Fruit fly (Drosophila melanogaster) whole organism, embryonic: ENCODE measurements around the gene Eip93F.

Source experiments
- CG10274 ChIP-seq: fragments of 200-800 bp; sonication (Bioruptor generic); optimal IDR thresholded peaks from 3 replicates; lab custom pipeline; 2017; ENCODE audit warnings: missing biosample characterization, mild to moderate bottlenecking, missing genetic modification characterization
- CG10366 ChIP-seq: fragments of 200-800 bp; sonication (Bioruptor generic); IDR thresholded peaks from 2 replicates; pipeline ENCODE4 v1.3.6; 2022; ENCODE audit warnings: missing biosample characterization, missing genetic modification characterization
- CG10654 ChIP-seq: fragments of 200-800 bp; sonication (Bioruptor generic); optimal IDR thresholded peaks from 2 replicates; lab custom pipeline; 2016; ENCODE audit warnings: missing biosample characterization, missing genetic modification characterization
- CG12219 ChIP-seq: fragments of 200-800 bp; sonication (Bioruptor generic); optimal IDR thresholded peaks from 3 replicates; lab custom pipeline; 2018; ENCODE audit warnings: missing biosample characterization, mild to moderate bottlenecking, missing genetic modification characterization
- CG13424 ChIP-seq: fragments of 200-800 bp; sonication (Bioruptor generic); optimal IDR thresholded peaks from 2 replicates; lab custom pipeline; 2019; ENCODE audit warnings: missing biosample characterization, mild to moderate bottlenecking, missing genetic modification characterization, moderate library complexity
- CG1529 ChIP-seq: fragments of 200-800 bp; sonication (Bioruptor generic); optimal IDR thresholded peaks from 3 replicates; lab custom pipeline; 2018; ENCODE audit warnings: missing biosample characterization, missing genetic modification characterization
- CG1647 ChIP-seq: fragments of 200-800 bp; sonication (Bioruptor generic); optimal IDR thresholded peaks from 3 replicates; lab custom pipeline; 2016; ENCODE audit warnings: missing biosample characterization, missing genetic modification characterization
- CG2712 ChIP-seq: fragments of 200-800 bp; optimal IDR thresholded peaks from 3 replicates; lab custom pipeline; 2019; ENCODE audit warnings: missing biosample characterization, mild to moderate bottlenecking, missing genetic modification characterization, moderate library complexity
- CG30020 ChIP-seq: fragments of 200-800 bp; optimal IDR thresholded peaks from 2 replicates; lab custom pipeline; 2019; ENCODE audit warnings: missing biosample characterization, mild to moderate bottlenecking, missing genetic modification characterization, moderate library complexity
- CG30403 ChIP-seq: fragments of 200-800 bp; sonication (Bioruptor generic); optimal IDR thresholded peaks from 3 replicates; lab custom pipeline; 2016; ENCODE audit warnings: missing biosample characterization, missing genetic modification characterization
- CG3995 ChIP-seq: fragments of 200-800 bp; sonication (Bioruptor generic); optimal IDR thresholded peaks from 3 replicates; lab custom pipeline; 2016; ENCODE audit warnings: missing biosample characterization, missing genetic modification characterization
- CG4328 ChIP-seq: fragments of 200-800 bp; sonication (Bioruptor generic); optimal IDR thresholded peaks from 3 replicates; lab custom pipeline; 2017; ENCODE audit warnings: missing biosample characterization, missing genetic modification reagents, missing genetic modification characterization
- CG4820 ChIP-seq: fragments of 200-800 bp; sonication (Bioruptor generic); optimal IDR thresholded peaks from 3 replicates; lab custom pipeline; 2016; ENCODE audit warnings: missing biosample characterization, missing genetic modification characterization
- CG6689 ChIP-seq: fragments of 200-800 bp; sonication (Bioruptor generic); IDR thresholded peaks from 2 replicates; pipeline ENCODE4 v1.3.6; 2022; ENCODE audit warnings: missing biosample characterization, missing genetic modification characterization
- CG6765 ChIP-seq: fragments of 200-800 bp; sonication (Bioruptor generic); optimal IDR thresholded peaks from 3 replicates; lab custom pipeline; 2017; ENCODE audit warnings: missing biosample characterization, mild to moderate bottlenecking, missing genetic modification characterization
- CG7271 ChIP-seq: fragments of 200-800 bp; sonication (Bioruptor generic); optimal IDR thresholded peaks from 2 replicates; lab custom pipeline; 2018; ENCODE audit warnings: missing biosample characterization, mild to moderate bottlenecking, missing genetic modification characterization, moderate library complexity
- CG7786 ChIP-seq: fragments of 200-800 bp; sonication (Bioruptor generic); optimal IDR thresholded peaks from 2 replicates; lab custom pipeline; 2016; ENCODE audit warnings: missing biosample characterization, missing genetic modification characterization
- CG9437 ChIP-seq: fragments of 200-800 bp; sonication (Bioruptor generic); optimal IDR thresholded peaks from 2 replicates; lab custom pipeline; 2018; ENCODE audit warnings: missing biosample characterization, mild to moderate bottlenecking, missing genetic modification characterization
- CG9609 ChIP-seq: fragments of 200-800 bp; sonication (Bioruptor generic); optimal IDR thresholded peaks from 3 replicates; lab custom pipeline; 2016; ENCODE audit warnings: missing biosample characterization, missing genetic modification characterization
- CkIIα-i1 ChIP-seq: fragments of 200-800 bp; sonication (Bioruptor generic); IDR thresholded peaks from 2 replicates; pipeline ENCODE4 v1.3.6; 2022; ENCODE audit warnings: missing biosample characterization, missing genetic modification characterization
- D19B ChIP-seq: fragments of 200-800 bp; sonication (Bioruptor generic); optimal IDR thresholded peaks from 2 replicates; lab custom pipeline; 2017; ENCODE audit warnings: missing biosample characterization, mild to moderate bottlenecking, missing genetic modification characterization
- Dbx ChIP-seq: fragments of 200-800 bp; sonication (Bioruptor generic); IDR thresholded peaks from 3 replicates; pipeline ENCODE4 v1.3.6; 2022; ENCODE audit warnings: missing biosample characterization, missing genetic modification characterization
- Gsc ChIP-seq: fragments of 200-800 bp; sonication (Bioruptor generic); IDR thresholded peaks from 2 replicates; pipeline ENCODE4 v1.3.6; 2022; ENCODE audit warnings: missing biosample characterization, missing genetic modification characterization
- Gug ChIP-seq: fragments of 200-800 bp; sonication (Bioruptor generic); IDR thresholded peaks from 4 replicates; pipeline ENCODE4 v1.3.6; 2022; ENCODE audit warnings: missing biosample characterization, missing genetic modification characterization
- H2.0 ChIP-seq: fragments of 200-800 bp; sonication (Bioruptor generic); IDR thresholded peaks from 2 replicates; pipeline ENCODE4 v1.3.6; 2022; ENCODE audit warnings: missing biosample characterization, missing genetic modification characterization
- HLHmδ ChIP-seq: fragments of 200-800 bp; sonication (Bioruptor generic); optimal IDR thresholded peaks from 2 replicates; lab custom pipeline; 2018; ENCODE audit warnings: missing biosample characterization, mild to moderate bottlenecking, missing genetic modification characterization, moderate library complexity
- Hr78 ChIP-seq, 2 experiments: fragments of 200-800 bp in 1 of 2; fragments of >200 bp in 1 of 2; sonication (Bioruptor generic) in 1 of 2; optimal IDR thresholded peaks; 2 replicates each; lab custom pipeline; 2017 to 2019; ENCODE audit warnings: missing biosample characterization in 2 of 2, missing genetic modification characterization in 2 of 2, mild to moderate bottlenecking in 1 of 2, moderate library complexity in 1 of 2
- Lim3 ChIP-seq: fragments of 200-800 bp; sonication (Bioruptor generic); IDR thresholded peaks from 2 replicates; pipeline ENCODE4 v1.3.6; 2022; ENCODE audit warnings: missing biosample characterization, missing genetic modification characterization
- Mad ChIP-seq: fragments of 200-800 bp; sonication (Bioruptor generic); optimal IDR thresholded peaks from 2 replicates; lab custom pipeline; 2016; ENCODE audit warnings: missing biosample characterization, missing genetic modification characterization
- Med ChIP-seq: fragments of 200-800 bp; sonication (Bioruptor generic); peaks from one replicate; lab custom pipeline; 2016; ENCODE audit warnings: missing biosample characterization, missing genetic modification characterization, mild to moderate bottlenecking, inconsistent platforms, moderate library complexity
- Meics ChIP-seq: fragments of 200-800 bp; sonication (Bioruptor generic); optimal IDR thresholded peaks from 2 replicates; lab custom pipeline; 2017; ENCODE audit warnings: missing biosample characterization, mild to moderate bottlenecking, missing genetic modification characterization
- Neu2 ChIP-seq: fragments of 200-800 bp; sonication (Bioruptor generic); optimal IDR thresholded peaks from 3 replicates; lab custom pipeline; 2016; ENCODE audit warnings: missing biosample characterization, missing genetic modification characterization, borderline replicate concordance
- Sox100B ChIP-seq: fragments of 200-800 bp; sonication (Bioruptor generic); optimal IDR thresholded peaks from 3 replicates; lab custom pipeline; 2018; ENCODE audit warnings: missing biosample characterization, mild to moderate bottlenecking, missing genetic modification characterization
- Sox102F ChIP-seq: fragments of 200-800 bp; sonication (Bioruptor generic); optimal IDR thresholded peaks from 2 replicates; lab custom pipeline; 2018; ENCODE audit warnings: missing biosample characterization, mild to moderate bottlenecking, missing genetic modification characterization, moderate library complexity
- Usf ChIP-seq: fragments of 200-800 bp; sonication (Bioruptor generic); optimal IDR thresholded peaks from 2 replicates; lab custom pipeline; 2017; ENCODE audit warnings: missing genotype, missing biosample characterization, missing genetic modification characterization
- Xbp1 ChIP-seq: fragments of 200-800 bp; sonication (Bioruptor generic); optimal IDR thresholded peaks from 3 replicates; lab custom pipeline; 2016; ENCODE audit warnings: missing biosample characterization, mild to moderate bottlenecking, missing genetic modification characterization
- br ChIP-seq: fragments of >200 bp; optimal IDR thresholded peaks from 2 replicates; lab custom pipeline; 2017
- gro ChIP-seq: fragments of 200-800 bp; sonication (Bioruptor generic); optimal IDR thresholded peaks from 2 replicates; lab custom pipeline; 2016; ENCODE audit warnings: missing biosample characterization, missing genetic modification characterization
- hb ChIP-seq: fragments of 200-800 bp; sonication (Bioruptor generic); IDR thresholded peaks from 3 replicates; pipeline ENCODE4 v1.3.6; 2022; ENCODE audit warnings: missing biosample characterization, missing genetic modification characterization; ENCODE audit not compliant: partially characterized antibody
- hth ChIP-seq: fragments of >200 bp; optimal IDR thresholded peaks from 2 replicates; lab custom pipeline; 2017; ENCODE audit warnings: inconsistent platforms
- jing ChIP-seq: fragments of 200-800 bp; sonication (Bioruptor generic); optimal IDR thresholded peaks from 2 replicates; lab custom pipeline; 2018; ENCODE audit warnings: missing biosample characterization, mild to moderate bottlenecking, missing genetic modification characterization
- mld ChIP-seq: fragments of 200-800 bp; sonication (Bioruptor generic); IDR thresholded peaks from 3 replicates; pipeline ENCODE4 v1.3.6; 2022; ENCODE audit warnings: missing biosample characterization, missing genetic modification characterization; ENCODE audit not compliant: partially characterized antibody
- oc ChIP-seq: fragments of 200-800 bp; sonication (Bioruptor generic); optimal IDR thresholded peaks from 2 replicates; lab custom pipeline; 2018; ENCODE audit warnings: missing biosample characterization, mild to moderate bottlenecking, missing genetic modification characterization, moderate library complexity
- pita ChIP-seq: fragments of 200-800 bp; sonication (Bioruptor generic); optimal IDR thresholded peaks from 2 replicates; lab custom pipeline; 2017; ENCODE audit warnings: missing biosample characterization, mild to moderate bottlenecking, missing genetic modification characterization
- ro ChIP-seq: fragments of 200-800 bp; sonication (Bioruptor generic); IDR thresholded peaks from 2 replicates; pipeline ENCODE4 v1.3.6; 2022; ENCODE audit warnings: missing biosample characterization, missing genetic modification characterization
- ssp ChIP-seq: fragments of 200-800 bp; sonication (Bioruptor generic); IDR thresholded peaks from 2 replicates; pipeline ENCODE4 v1.3.6; 2022; ENCODE audit warnings: missing biosample characterization, missing genetic modification characterization
- tin ChIP-seq: fragments of 200-800 bp; sonication (Bioruptor generic); optimal IDR thresholded peaks from 3 replicates; lab custom pipeline; 2016; ENCODE audit warnings: missing biosample characterization, missing genetic modification characterization
- ttk ChIP-seq: fragments of 200-800 bp; sonication (Bioruptor generic); IDR thresholded peaks from 2 replicates; pipeline ENCODE4 v2.1.2; 2022; ENCODE audit warnings: missing biosample characterization, missing genetic modification characterization
- yki ChIP-seq: fragments of >200 bp; optimal IDR thresholded peaks from 3 replicates; lab custom pipeline; 2018
- zen ChIP-seq: fragments of 200-800 bp; sonication (Bioruptor generic); optimal IDR thresholded peaks from 3 replicates; lab custom pipeline; 2018; ENCODE audit warnings: missing biosample characterization, mild to moderate bottlenecking, missing genetic modification characterization, moderate library complexity

The Eip93F gene

DNA sequence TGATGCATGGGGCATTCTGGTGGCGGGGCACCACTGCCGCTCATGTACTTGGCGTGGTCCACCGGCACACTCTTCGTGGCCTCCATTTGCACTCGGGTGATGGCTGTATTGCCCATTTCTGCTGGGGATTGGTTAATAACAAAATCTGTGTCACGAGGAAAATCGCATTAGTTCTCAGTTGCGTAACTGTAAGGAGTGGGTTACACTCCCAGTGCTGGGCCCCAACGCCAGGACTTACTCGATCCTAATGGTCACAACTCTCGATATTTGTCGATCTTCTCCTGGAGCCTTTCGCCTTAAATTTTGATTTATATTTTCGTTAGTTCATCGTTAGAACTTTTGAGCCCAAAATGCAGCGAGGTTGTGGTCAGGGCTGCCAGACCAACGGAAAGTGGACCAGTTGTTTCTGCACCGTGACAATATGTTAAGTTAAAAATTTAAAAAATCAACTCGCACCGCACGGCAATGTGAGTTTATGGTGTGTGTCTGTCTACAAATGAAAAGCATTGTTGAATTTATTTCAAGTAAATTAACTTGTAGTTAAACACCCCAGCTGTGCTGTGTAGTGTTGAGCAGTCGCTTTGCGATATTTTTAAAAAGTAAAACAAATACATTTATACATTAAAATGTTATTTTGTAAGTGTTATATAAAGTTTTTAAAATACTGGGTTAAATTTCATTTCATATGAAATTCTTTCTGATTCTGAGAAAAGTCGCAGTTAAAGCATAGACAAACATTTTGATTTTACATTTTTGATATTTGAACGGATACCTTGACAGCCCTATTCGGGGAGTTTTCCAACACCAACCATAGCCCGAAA lies 78.2 kb downstream of the Eip93F start, which contains the start of the genes Cchl and ND-42 (continued):
- TF ChIP-seq CG30020 (tag; lab: Kevin White, UChicago) (peak; percentile 66), mld (no peak), ttk (GFP tag; lab: Robert Waterston, UW) (peak; percentile 50; the same call in 1 of the 2 replicates), CG2712 (tag; lab: Kevin White, UChicago) (peak; percentile 85), CG30403 (GFP tag; lab: Kevin White, UChicago) (peak; percentile 91), Neu2 (GFP tag; lab: Kevin White, UChicago) (no peak), CG3995 (GFP tag; lab: Kevin White, UChicago) (peak; percentile 71), CG4328 (GFP tag; lab: Kevin White, UChicago) (peak; percentile 81), Hr78 (GFP tag; optimal IDR thresholded peaks at IDR 0.05; lab: Kevin White, UChicago) (peak in 1 of 2 experiments; percentile 11), Xbp1 (GFP tag; lab: Kevin White, UChicago) (peak; percentile 85), Sox102F (GFP tag; lab: Kevin White, UChicago) (peak; percentile 81), HLHmδ (GFP tag; lab: Kevin White, UChicago) (no peak), Lim3 (GFP tag; lab: Robert Waterston, UW) (no peak), Dbx (peak; percentile 76), Gsc (GFP tag; lab: Robert Waterston, UW) (no peak), CG1529 (GFP tag; lab: Kevin White, UChicago) (peak; percentile 67), Usf (GFP tag; lab: Kevin White, UChicago) (peak; percentile 25), CG6765 (GFP tag; lab: Kevin White, UChicago) (peak; percentile 61), CG13424 (tag; lab: Kevin White, UChicago) (peak; percentile 89), CG10654 (peak; percentile 79), Meics (GFP tag; lab: Kevin White, UChicago) (peak; percentile 83), CG1647 (GFP tag; lab: Kevin White, UChicago) (peak; percentile 65), CkIIα-i1 (0 out of 2 replicates have a peak, but pooled peaks have one; percentile 10), hb (GFP tag; lab: Robert Waterston, UW) (no peak), Med (GFP tag; lab: Kevin White, UChicago) (peak; percentile 97), Mad (GFP tag; lab: Kevin White, UChicago) (peak; percentile 58), CG7786 (GFP tag; lab: Kevin White, UChicago) (peak; percentile 79), CG7271 (peak; percentile 37), ssp (GFP tag; lab: Robert Waterston, UW) (peak; percentile 67), ro (GFP tag; lab: Robert Waterston, UW) (no peak), br (no peak), CG12219 (GFP tag; lab: Kevin White, UChicago) (peak; percentile 50), oc (tag; lab: Kevin White, UChicago) (no peak), tin (peak; percentile 83), pita (GFP tag; lab: Kevin White, UChicago) (no peak), hth (lab: Kevin White, UChicago) (no peak), gro (GFP tag; lab: Kevin White, UChicago) (peak; percentile 64), Gug (GFP tag; lab: Robert Waterston, UW) (peak; percentile 44; the same call in 3 of the 4 replicates), CG6689 (peak; percentile 77), CG4820 (peak; percentile 74), H2.0 (GFP tag; lab: Robert Waterston, UW) (peak; percentile 26; the same call in 1 of the 2 replicates), jing (no peak), D19B (GFP tag; lab: Kevin White, UChicago) (no peak), zen (peak; percentile 79), yki (no peak), CG10366 (GFP tag; lab: Robert Waterston, UW) (peak; percentile 55), Sox100B (GFP tag; lab: Kevin White, UChicago) (no peak), CG9609 (GFP tag; lab: Kevin White, UChicago) (peak; percentile 45), CG10274 (GFP tag; lab: Kevin White, UChicago) (no peak), CG9437 (peak; percentile 82)
